Worm (Caenorhabditis elegans) whole organism, young adult: ENCODE measurements around the gene T13G4.1.

Experiments used
- Y53G8AR.9 ChIP-seq: fragments of 200-800 bp; sonication (Bioruptor generic); conservative IDR thresholded peaks from 2 replicates; pipeline ENCODE4 v1.3.6; 2022; ENCODE audit warnings: missing genetic modification reagents, missing genetic modification characterization, missing compliant biosample characterization
- attf-6 ChIP-seq: fragments of 200-800 bp; sonication (Bioruptor generic); IDR thresholded peaks from 2 replicates; pipeline ENCODE4 v1.3.6; 2022; ENCODE audit warnings: missing genetic modification reagents, missing genetic modification characterization, missing compliant biosample characterization
- nhr-27 ChIP-seq: fragments of 200-800 bp; sonication (Bioruptor generic); optimal IDR thresholded peaks from 2 replicates; lab custom pipeline; 2018; ENCODE audit warnings: mild to moderate bottlenecking, missing genetic modification characterization, moderate library complexity, missing compliant biosample characterization
- unc-62 ChIP-seq: fragments of 150-350 bp; optimal IDR thresholded peaks from 2 replicates; lab custom pipeline; 2014; ENCODE audit warnings: missing biosample characterization, missing genetic modification reagents, missing genetic modification characterization

ce11 chrX:1147394-1147793, 45.6 kb upstream of the T13G4.1 start:
- TF ChIP-seq unc-62 (GFP tag; lab: Kevin White, UChicago) (no peak), nhr-27 (tag; lab: Kevin White, UChicago) (no peak), attf-6 (GFP tag; lab: Robert Waterston, UW) (no peak), Y53G8AR.9 (GFP tag; lab: Robert Waterston, UW) (no peak)
